Fruit fly (Drosophila melanogaster) whole organism, wandering third instar larva: Measurements from ENCODE around the gene tut.
A peak's percentile ranks its signal among the peaks of the same experiment; 100 is the strongest.

Experiments
- Abd-B ChIP-seq: fragments of >200 bp; optimal IDR thresholded peaks from 2 replicates; lab custom pipeline; 2017; ENCODE audit warnings: missing biosample characterization, missing genetic modification characterization
- CG32264 ChIP-seq: fragments of 200-800 bp; sonication (Bioruptor generic); optimal IDR thresholded peaks from 2 replicates; lab custom pipeline; 2016; ENCODE audit warnings: missing biosample characterization, missing genetic modification characterization
- Hr78 ChIP-seq: fragments of >200 bp; optimal IDR thresholded peaks from 2 replicates; lab custom pipeline; 2017; ENCODE audit warnings: missing biosample characterization, missing genetic modification characterization
- Myc ChIP-seq: fragments of >200 bp; optimal IDR thresholded peaks from 2 replicates; lab custom pipeline; 2017
- N ChIP-seq: fragments of >200 bp; optimal IDR thresholded peaks from 2 replicates; lab custom pipeline; 2018; ENCODE audit warnings: missing biosample characterization, missing external identifiers, missing genetic modification characterization
- OdsH ChIP-seq: fragments of 200-800 bp; sonication (Bioruptor generic); optimal IDR thresholded peaks from 2 replicates; lab custom pipeline; 2016; ENCODE audit warnings: missing biosample characterization, mild to moderate bottlenecking, missing genetic modification characterization
- Rel ChIP-seq, 2 experiments: fragments of 200-800 bp; sonication (Bioruptor generic) in 1 of 2; optimal IDR thresholded peaks; 2 replicates in 1 of 2; 3 replicates in 1 of 2; lab custom pipeline; 2016 to 2019; ENCODE audit warnings: mild to moderate bottlenecking in 2 of 2, missing biosample characterization in 2 of 2, missing genetic modification characterization in 2 of 2, moderate library complexity in 1 of 2
- dsf ChIP-seq: sonication (Bioruptor generic); optimal IDR thresholded peaks from 2 replicates; lab custom pipeline; 2016; ENCODE audit warnings: missing biosample characterization, missing genetic modification characterization, borderline replicate concordance
- foxo ChIP-seq, 2 experiments: fragments of 200-800 bp; sonication (Bioruptor generic); optimal IDR thresholded peaks; 2 replicates in 1 of 2; 3 replicates in 1 of 2; lab custom pipeline; 2016 to 2017; ENCODE audit warnings: missing biosample characterization in 2 of 2, missing genetic modification characterization in 2 of 2
- fru ChIP-seq: fragments of 200-800 bp; sonication (Bioruptor generic); optimal IDR thresholded peaks from 3 replicates; lab custom pipeline; 2016; ENCODE audit warnings: missing biosample characterization, mild to moderate bottlenecking, missing genetic modification characterization
- lola ChIP-seq: fragments of >200 bp; optimal IDR thresholded peaks from 2 replicates; lab custom pipeline; 2017; ENCODE audit warnings: missing biosample characterization, missing genetic modification characterization
- pan ChIP-seq: fragments of >200 bp; optimal IDR thresholded peaks from 2 replicates; lab custom pipeline; 2017
- sage ChIP-seq: fragments of 200-800 bp; sonication (Bioruptor generic); optimal IDR thresholded peaks from 2 replicates; lab custom pipeline; 2016; ENCODE audit warnings: missing biosample characterization, mild to moderate bottlenecking, missing genetic modification characterization
- usp ChIP-seq: fragments of >200 bp; optimal IDR thresholded peaks from 2 replicates; lab custom pipeline; 2017; ENCODE audit warnings: missing biosample characterization, missing genetic modification characterization

dm6 chr3L:8177795-8178564, 32.6 kb downstream of the tut start, which contains the start of gene Nmt:
- TF ChIP-seq dsf (GFP tag; lab: Kevin White, UChicago), result no peak
- no peak for TF ChIP-seq usp (GFP tag; lab: Kevin White, UChicago)
- TF ChIP-seq OdsH, result peak; percentile 49
- TF ChIP-seq pan (lab: Kevin White, UChicago), result no peak
- no peak for TF ChIP-seq fru (GFP tag; lab: Kevin White, UChicago)
- no peak for TF ChIP-seq lola (GFP tag; lab: Kevin White, UChicago)
- no peak for TF ChIP-seq Myc (lab: Kevin White, UChicago)
- TF ChIP-seq foxo (GFP tag; optimal IDR thresholded peaks at IDR 0.05; lab: Kevin White, UChicago), result peak in 1 of 2 experiments; percentile 58
- no peak for TF ChIP-seq Rel (GFP tag; optimal IDR thresholded peaks at IDR 0.05; lab: Kevin White, UChicago)
- no peak for TF ChIP-seq Rel (tag; optimal IDR thresholded peaks at IDR 0.05; lab: Kevin White, UChicago)
- TF ChIP-seq N, result no peak
- TF ChIP-seq sage (GFP tag; lab: Kevin White, UChicago), result no peak
- TF ChIP-seq Hr78 (GFP tag; lab: Kevin White, UChicago), result no peak
- TF ChIP-seq Abd-B (GFP tag; lab: Kevin White, UChicago), result no peak
- TF ChIP-seq CG32264, result no peak
